Worm (Caenorhabditis elegans) whole organism, L4 larva: ENCODE measurements around the gene srab-3.
A peak's percentile ranks its signal among the peaks of the same experiment; 100 is the strongest.

Source experiments
- F10B5.3 ChIP-seq: sonication (generic microtip); optimal IDR thresholded peaks from 2 replicates; lab custom pipeline; 2016; ENCODE audit warnings: mild to moderate bottlenecking, missing genetic modification characterization, missing compliant biosample characterization
- F49E8.2 ChIP-seq: sonication (generic microtip); optimal IDR thresholded peaks from 2 replicates; lab custom pipeline; 2016; ENCODE audit warnings: missing compliant biosample characterization, mild to moderate bottlenecking, missing genetic modification characterization, borderline replicate concordance
- R02D3.7 ChIP-seq: fragments of 150-350 bp; sonication (generic microtip); optimal IDR thresholded peaks from 3 replicates; lab custom pipeline; 2014; ENCODE audit warnings: missing biosample characterization, missing genetic modification characterization
- Y5F2A.4 ChIP-seq: fragments of 200-800 bp; sonication (Bioruptor generic); optimal IDR thresholded peaks from 2 replicates; lab custom pipeline; 2018; ENCODE audit warnings: mild to moderate bottlenecking, missing genetic modification characterization, missing compliant biosample characterization
- Y75B8A.6 ChIP-seq: fragments of 200-800 bp; sonication (Bioruptor generic); IDR thresholded peaks from 2 replicates; pipeline ENCODE4 v1.3.6; 2022; ENCODE audit warnings: missing genetic modification reagents, missing genetic modification characterization, missing compliant biosample characterization
- ama-1 ChIP-seq: fragments of 150-350 bp; optimal IDR thresholded peaks from 2 replicates; lab custom pipeline; 2014; ENCODE audit warnings: inconsistent platforms, mixed read lengths
- ceh-28 ChIP-seq: fragments of 150-350 bp; optimal IDR thresholded peaks from 2 replicates; lab custom pipeline; 2014; ENCODE audit warnings: missing biosample characterization, missing genetic modification reagents, missing genetic modification characterization
- ceh-44 ChIP-seq: fragments of 200-800 bp; sonication (Bioruptor generic); IDR thresholded peaks from 2 replicates; pipeline ENCODE4 v1.3.6; 2022; ENCODE audit warnings: missing genetic modification reagents, missing genetic modification characterization, missing compliant biosample characterization
- ces-1 ChIP-seq: fragments of 150-350 bp; sonication (generic microtip); optimal IDR thresholded peaks from 4 replicates; lab custom pipeline; 2014; ENCODE audit warnings: missing biosample characterization, missing genetic modification reagents, missing genetic modification characterization
- ctbp-1 ChIP-seq: fragments of 200-800 bp; sonication (Bioruptor generic); IDR thresholded peaks from 2 replicates; pipeline ENCODE4 v1.3.6; 2022; ENCODE audit warnings: missing genetic modification reagents, missing genetic modification characterization, missing compliant biosample characterization
- daf-16 ChIP-seq, 3 experiments: sonication (generic microtip); optimal IDR thresholded peaks; 2 replicates each; lab custom pipeline; 2016 to 2017; ENCODE audit warnings: missing genetic modification characterization in 3 of 3, missing genetic modification reagents in 3 of 3, mild to moderate bottlenecking in 2 of 3, missing compliant biosample characterization in 2 of 3, missing biosample characterization in 1 of 3, moderate library complexity in 1 of 3
- daf-19 ChIP-seq: fragments of 200-800 bp; sonication (Bioruptor generic); conservative IDR thresholded peaks from 2 replicates; pipeline ENCODE4 v1.3.6; 2022; ENCODE audit warnings: missing genetic modification characterization, missing compliant biosample characterization
- daf-8 ChIP-seq: fragments of 200-800 bp; sonication (Bioruptor generic); IDR thresholded peaks from 2 replicates; pipeline ENCODE4 v1.3.6; 2022; ENCODE audit warnings: missing genetic modification characterization, missing compliant biosample characterization
- dmd-6 ChIP-seq: fragments of 200-800 bp; sonication (Bioruptor generic); IDR thresholded peaks from 2 replicates; pipeline ENCODE4 v1.3.6; 2022; ENCODE audit warnings: missing genetic modification reagents, missing genetic modification characterization, missing compliant biosample characterization
- dmd-8 ChIP-seq: fragments of 200-800 bp; sonication (Bioruptor generic); IDR thresholded peaks from 2 replicates; pipeline ENCODE4 v1.3.6; 2022; ENCODE audit warnings: missing genetic modification characterization, missing compliant biosample characterization
- egl-27 ChIP-seq: sonication (generic microtip); optimal IDR thresholded peaks from 3 replicates; lab custom pipeline; 2017; ENCODE audit warnings: missing biosample characterization, missing genetic modification reagents, missing genetic modification characterization
- fkh-10 ChIP-seq: fragments of 150-350 bp; optimal IDR thresholded peaks from 2 replicates; lab custom pipeline; 2014; ENCODE audit warnings: missing biosample characterization, missing genetic modification reagents, missing genetic modification characterization
- hif-1 ChIP-seq, 2 experiments: sonication (generic microtip); optimal IDR thresholded peaks; 2 replicates each; lab custom pipeline; 2016 to 2017; ENCODE audit warnings: missing compliant biosample characterization in 2 of 2, missing genetic modification characterization in 2 of 2, missing genetic modification reagents in 2 of 2, missing genotype in 2 of 2, mild to moderate bottlenecking in 1 of 2
- hlh-11 ChIP-seq: fragments of 200-800 bp; sonication (Bioruptor generic); optimal IDR thresholded peaks from 2 replicates; lab custom pipeline; 2018; ENCODE audit warnings: mild to moderate bottlenecking, missing genetic modification characterization, missing compliant biosample characterization
- hlh-30 ChIP-seq: sonication (generic microtip); optimal IDR thresholded peaks from 2 replicates; lab custom pipeline; 2017; ENCODE audit warnings: antibody characterized with exemption, mild to moderate bottlenecking, missing genetic modification characterization, missing compliant biosample characterization; ENCODE audit not compliant: insufficient read depth
- jun-1 ChIP-seq: fragments of 150-350 bp; optimal IDR thresholded peaks from 2 replicates; lab custom pipeline; 2014; ENCODE audit warnings: missing biosample characterization, missing genetic modification reagents, missing genetic modification characterization
- lim-7 ChIP-seq: fragments of 200-800 bp; sonication (Bioruptor generic); IDR thresholded peaks from 2 replicates; pipeline ENCODE4 v1.3.6; 2022; ENCODE audit warnings: missing genetic modification characterization, missing compliant biosample characterization
- lin-29 ChIP-seq: fragments of 200-800 bp; sonication (Bioruptor generic); IDR thresholded peaks from 2 replicates; pipeline ENCODE4 v1.3.6; 2022; ENCODE audit warnings: missing genetic modification reagents, missing genetic modification characterization, missing compliant biosample characterization
- lir-3 ChIP-seq: sonication (generic microtip); optimal IDR thresholded peaks from 2 replicates; lab custom pipeline; 2016; ENCODE audit warnings: mild to moderate bottlenecking, missing genetic modification characterization, missing compliant biosample characterization
- lsy-2 ChIP-seq, 2 experiments: fragments of 150-350 bp in 1 of 2; sonication (generic microtip) in 1 of 2; optimal IDR thresholded peaks; 2 replicates each; lab custom pipeline; 2014 to 2017; ENCODE audit warnings: missing biosample characterization in 2 of 2, missing genetic modification characterization in 2 of 2
- madf-9 ChIP-seq: fragments of 200-800 bp; sonication (Bioruptor generic); conservative IDR thresholded peaks from 2 replicates; pipeline ENCODE4 v1.3.6; 2022; ENCODE audit warnings: missing genetic modification reagents, missing genetic modification characterization, missing compliant biosample characterization
- mdl-1 ChIP-seq, 2 experiments: fragments of 150-350 bp in 1 of 2; sonication (generic microtip) in 1 of 2; optimal IDR thresholded peaks; 2 replicates each; lab custom pipeline; 2014 to 2017; ENCODE audit warnings: missing biosample characterization in 2 of 2, missing genetic modification characterization in 2 of 2
- mdt-29 ChIP-seq: fragments of 200-800 bp; sonication (Bioruptor generic); IDR thresholded peaks from 2 replicates; pipeline ENCODE4 v1.3.6; 2022; ENCODE audit warnings: missing genetic modification reagents, missing genetic modification characterization, missing compliant biosample characterization
- mep-1 ChIP-seq: fragments of 150-350 bp; sonication (generic microtip); optimal IDR thresholded peaks from 3 replicates; lab custom pipeline; 2014; ENCODE audit warnings: missing biosample characterization, missing genetic modification characterization
- mes-2 ChIP-seq: sonication (generic microtip); optimal IDR thresholded peaks from 2 replicates; lab custom pipeline; 2016; ENCODE audit warnings: missing genotype, mild to moderate bottlenecking, missing genetic modification characterization, missing compliant biosample characterization; ENCODE audit not compliant: poor library complexity, severe bottlenecking
- nhr-10 ChIP-seq: fragments of 150-350 bp; optimal IDR thresholded peaks from 2 replicates; lab custom pipeline; 2014; ENCODE audit warnings: missing biosample characterization, missing genetic modification characterization
- nhr-111 ChIP-seq: fragments of 200-800 bp; sonication (Bioruptor generic); optimal IDR thresholded peaks from 2 replicates; lab custom pipeline; 2018; ENCODE audit warnings: mild to moderate bottlenecking, missing genetic modification characterization, missing compliant biosample characterization
- nhr-237 ChIP-seq: sonication (generic microtip); optimal IDR thresholded peaks from 2 replicates; lab custom pipeline; 2017; ENCODE audit warnings: missing biosample characterization, missing genetic modification characterization
- nhr-42 ChIP-seq: fragments of 200-800 bp; sonication (Bioruptor generic); IDR thresholded peaks from 2 replicates; pipeline ENCODE4 v1.3.6; 2022; ENCODE audit warnings: missing genetic modification characterization, missing compliant biosample characterization
- nhr-77 ChIP-seq: fragments of 150-350 bp; optimal IDR thresholded peaks from 2 replicates; lab custom pipeline; 2014; ENCODE audit warnings: missing biosample characterization, missing genetic modification characterization
- rbr-2 ChIP-seq: sonication (generic microtip); optimal IDR thresholded peaks from 2 replicates; lab custom pipeline; 2016; ENCODE audit warnings: missing genotype, missing genetic modification characterization, missing compliant biosample characterization
- saeg-2 ChIP-seq: fragments of 200-800 bp; sonication (Bioruptor generic); IDR thresholded peaks from 2 replicates; pipeline ENCODE4 v1.3.6; 2022; ENCODE audit warnings: missing genetic modification reagents, missing genetic modification characterization, missing compliant biosample characterization
- sdz-12 ChIP-seq: fragments of 200-800 bp; sonication (Bioruptor generic); optimal IDR thresholded peaks from 2 replicates; lab custom pipeline; 2018; ENCODE audit warnings: mild to moderate bottlenecking, missing genetic modification characterization, missing compliant biosample characterization
- snpc-4 ChIP-seq: fragments of 150-350 bp; optimal IDR thresholded peaks from 2 replicates; lab custom pipeline; 2014; ENCODE audit warnings: missing biosample characterization, missing genetic modification characterization
- spr-3 ChIP-seq: fragments of 200-800 bp; sonication (Bioruptor generic); optimal IDR thresholded peaks from 2 replicates; lab custom pipeline; 2018; ENCODE audit warnings: mild to moderate bottlenecking, missing genetic modification characterization, missing compliant biosample characterization
- unc-62 ChIP-seq, 3 experiments: fragments of 150-350 bp in 1 of 3; sonication (generic microtip); optimal IDR thresholded peaks in 2 of 3; peaks in 1 of 3; 1 replicate in 1 of 3; 2 replicates in 2 of 3; lab custom pipeline; 2014 to 2017; ENCODE audit warnings: missing biosample characterization in 3 of 3, missing genetic modification characterization in 3 of 3, missing genetic modification reagents in 3 of 3, missing genotype in 1 of 3
- ztf-7 ChIP-seq: fragments of 150-350 bp; optimal IDR thresholded peaks from 2 replicates; lab custom pipeline; 2014; ENCODE audit warnings: missing biosample characterization, missing genetic modification characterization

Gene srab-3

DNA sequence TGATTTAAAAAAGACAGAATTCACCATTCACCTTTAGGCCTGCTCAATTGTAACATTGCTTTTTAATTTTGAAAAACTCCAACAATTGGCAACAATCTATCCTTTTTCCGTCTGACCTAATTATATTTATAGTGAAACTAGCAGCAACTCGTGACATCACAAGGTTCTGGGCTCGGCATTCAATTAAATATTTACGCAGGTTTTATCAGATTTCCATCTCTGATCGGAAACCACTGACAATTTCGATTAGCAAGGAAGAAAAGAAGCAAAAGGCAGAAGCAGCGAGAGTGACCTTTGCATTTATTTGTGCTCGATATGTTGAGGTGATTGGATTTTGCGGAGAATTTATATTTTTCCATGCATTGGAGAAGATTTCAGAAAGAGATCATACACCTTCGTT, 17.3 kb downstream of the srab-3 start:
- TF ChIP-seq rbr-2 (tag; lab: Kevin White, UChicago) (no peak), ceh-44 (no peak), ama-1 (lab: Kevin White, UChicago) (no peak), F10B5.3 (tag; lab: Kevin White, UChicago) (no peak), lir-3 (tag; lab: Kevin White, UChicago) (no peak), hif-1 (tag; optimal IDR thresholded peaks at IDR 0.05; lab: Kevin White, UChicago) (no peak), lim-7 (GFP tag; lab: Robert Waterston, UW) (no peak), mep-1 (no peak), snpc-4 (tag; lab: Kevin White, UChicago) (no peak), madf-9 (GFP tag; lab: Robert Waterston, UW) (no peak), hlh-30 (no peak), lin-29 (GFP tag; lab: Robert Waterston, UW) (no peak), sdz-12 (GFP tag; lab: Kevin White, UChicago) (no peak), nhr-237 (tag; lab: Kevin White, UChicago) (no peak), nhr-111 (GFP tag; lab: Kevin White, UChicago) (no peak), dmd-6 (GFP tag; lab: Robert Waterston, UW) (no peak), nhr-42 (GFP tag; lab: Robert Waterston, UW) (no peak)
- TF ChIP-seq, all 104 proteins: peak for 0

DNA sequence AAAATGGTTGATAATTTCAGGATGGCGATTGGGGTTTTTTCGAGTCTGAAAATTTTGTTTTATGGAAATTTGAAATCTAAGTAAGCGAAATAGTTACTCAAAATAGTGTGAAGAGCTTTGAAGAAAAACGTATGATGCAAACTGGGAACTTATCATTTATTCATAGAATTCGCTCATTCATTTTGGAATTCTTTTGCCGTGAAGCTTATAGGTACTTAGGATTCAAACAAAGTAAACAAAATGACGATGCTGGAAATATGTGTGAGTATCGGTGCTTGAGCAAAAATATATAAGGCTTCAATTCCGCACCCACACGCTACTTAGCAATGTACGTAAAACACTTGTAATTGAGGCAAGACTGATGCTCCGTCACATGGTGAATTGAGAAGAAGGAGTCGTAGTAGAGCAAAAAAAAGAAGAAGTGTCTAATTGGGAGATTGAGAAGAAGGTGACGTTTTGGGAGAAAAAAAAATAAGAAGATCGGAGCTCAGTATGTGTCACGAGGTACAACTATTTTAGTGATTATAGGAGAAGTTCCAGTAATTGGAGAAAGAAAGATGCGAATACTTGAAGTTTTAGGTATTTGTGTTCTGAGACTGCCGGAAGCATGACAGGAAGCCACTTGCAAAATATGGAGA, 18.1 kb downstream of the srab-3 start, which contains the start of gene glb-32:
TSS of gene glb-32 (minus strand) at position 51 of the 638 bp plus-strand sequence.
- TF ChIP-seq lsy-2 (tag; optimal IDR thresholded peaks at IDR 0.05; lab: Kevin White, UChicago) = peak in 1 of 2 experiments; percentile 11
- no peak for TF ChIP-seq F10B5.3 (tag; lab: Kevin White, UChicago)
- peak in 1 of 2 experiments; percentile 68 for TF ChIP-seq unc-62 (GFP tag; optimal IDR thresholded peaks at IDR 0.05 in 1 of 2; lab: Kevin White, UChicago)
- no peak for TF ChIP-seq unc-62 (tag; optimal IDR thresholded peaks at IDR 0.05; lab: Kevin White, UChicago)

DNA sequence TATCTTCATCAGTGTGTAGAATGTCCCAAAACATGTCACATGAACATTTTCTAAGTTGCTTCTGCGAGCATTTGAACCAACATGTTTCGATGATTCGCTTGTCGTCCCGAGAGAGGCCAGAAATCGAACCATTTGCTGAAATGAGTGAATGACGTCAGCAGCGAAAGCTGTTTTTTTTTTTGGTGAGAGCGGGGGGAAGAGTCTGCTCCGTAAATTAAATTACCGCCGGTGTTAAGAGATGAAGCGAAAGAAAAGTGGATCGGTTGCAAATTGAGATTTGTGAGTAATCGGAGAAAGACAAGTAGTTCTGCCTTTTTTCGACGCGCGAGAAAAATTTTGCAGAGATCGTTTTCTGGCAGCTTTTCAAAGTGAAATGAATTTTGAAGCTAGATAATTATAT, 19.4 kb downstream of the srab-3 start:
- TF ChIP-seq nhr-10 (tag; lab: Kevin White, UChicago) = no peak
- TF ChIP-seq ces-1 (GFP tag; lab: Kevin White, UChicago) = peak; percentile 54
- TF ChIP-seq dmd-6 (GFP tag; lab: Robert Waterston, UW) = 0 out of 2 replicates have a peak, but pooled peaks have one; percentile 11
- TF ChIP-seq ctbp-1 (GFP tag; lab: Robert Waterston, UW) = 0 out of 2 replicates have a peak, but pooled peaks have one; percentile 34

DNA sequence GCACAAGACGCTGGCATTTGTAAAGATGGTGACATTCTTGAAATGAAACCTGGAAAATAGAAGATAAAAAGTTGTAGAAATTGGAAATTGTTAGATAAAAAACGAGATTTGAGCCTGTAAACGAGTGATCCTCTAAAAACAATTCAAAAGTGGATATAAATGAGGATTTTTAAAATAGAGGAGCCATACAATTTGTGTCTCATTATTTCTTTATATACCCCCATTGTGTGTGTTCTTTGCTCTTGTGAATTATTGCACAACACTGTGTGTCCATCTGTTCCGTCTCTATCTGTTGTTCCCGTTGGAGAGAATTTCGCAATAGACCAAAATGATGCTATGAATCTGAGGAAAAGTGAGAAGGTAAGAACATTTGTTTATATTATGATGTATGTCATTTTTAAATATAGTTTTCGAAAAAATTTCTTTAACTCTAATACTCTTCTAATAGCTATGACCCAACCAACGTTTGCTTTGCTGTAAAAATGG, 20.8 kb downstream of the srab-3 start, which contains the start of gene Y58A7A.5:
TSS of gene Y58A7A.5 (minus strand) at position 51 of the 486 bp plus-strand sequence.
- TF ChIP-seq spr-3 (GFP tag; lab: Kevin White, UChicago) (no peak), jun-1 (tag; lab: Kevin White, UChicago) (no peak), ama-1 (lab: Kevin White, UChicago) (no peak), Y75B8A.6 (GFP tag; lab: Robert Waterston, UW) (no peak), daf-19 (no peak), nhr-77 (tag; lab: Kevin White, UChicago) (no peak), sdz-12 (GFP tag; lab: Kevin White, UChicago) (no peak), fkh-10 (GFP tag; lab: Kevin White, UChicago) (no peak), egl-27 (tag; lab: Kevin White, UChicago) (no peak), ces-1 (GFP tag; lab: Kevin White, UChicago) (no peak), mes-2 (tag; lab: Kevin White, UChicago) (no peak), ztf-7 (no peak), mdt-29 (GFP tag; lab: Robert Waterston, UW) (no peak), ceh-28 (no peak), F49E8.2 (tag; lab: Kevin White, UChicago) (no peak), hlh-11 (tag; lab: Kevin White, UChicago) (peak; percentile 40), mdl-1 (tag; optimal IDR thresholded peaks at IDR 0.05; lab: Kevin White, UChicago) (no peak), Y5F2A.4 (no peak), dmd-8 (GFP tag; lab: Robert Waterston, UW) (no peak), daf-8 (GFP tag; lab: Robert Waterston, UW) (no peak), saeg-2 (GFP tag; lab: Robert Waterston, UW) (no peak), ceh-44 (no peak), daf-16 (GFP tag; optimal IDR thresholded peaks at IDR 0.05; lab: Kevin White, UChicago) (peak in 1 of 2 experiments; percentile 54), daf-16 (tag; optimal IDR thresholded peaks at IDR 0.05; lab: Kevin White, UChicago) (no peak), hif-1 (tag; optimal IDR thresholded peaks at IDR 0.05; lab: Kevin White, UChicago) (peak in 1 of 2 experiments; percentile 39), R02D3.7 (tag; lab: Kevin White, UChicago) (no peak)
